Worm (Caenorhabditis elegans): Measurements from ENCODE around the gene F58F9.3.

F58F9.3 gene

ce11 chrIV:6209337-6209736, 23.7 kb upstream of the F58F9.3 start:
- TF ChIP-seq nhr-129 (tag; optimal IDR thresholded peaks at IDR 0.05) (peak; percentile 39), mbf-1 (tag; optimal IDR thresholded peaks at IDR 0.05) (no peak)

- no peak for TF ChIP-seq ceh-16 (tag; optimal IDR thresholded peaks at IDR 0.05)
- TF ChIP-seq nhr-129 (tag; optimal IDR thresholded peaks at IDR 0.05), result no peak
- no peak for TF ChIP-seq sma-3 (GFP tag; optimal IDR thresholded peaks at IDR 0.05)
- peak; percentile 7 for TF ChIP-seq crh-2 (tag; optimal IDR thresholded peaks at IDR 0.05)
- peak; percentile 78 for TF ChIP-seq fos-1 (tag; optimal IDR thresholded peaks at IDR 0.05)
- TF ChIP-seq zag-1 (tag; optimal IDR thresholded peaks at IDR 0.05), result no peak
- TF ChIP-seq alr-1 (tag; optimal IDR thresholded peaks at IDR 0.05), result no peak
Observed at ce11 chrIV:6210574-6210973, 22.5 kb upstream of the F58F9.3 start, which contains the start of the genes ugt-24 and C49A9.6. Gene ugt-24 (minus strand): TSS chrIV:6210720. Gene C49A9.6 (plus strand): TSS chrIV:6210936.

- TF ChIP-seq ama-1 (optimal IDR thresholded peaks at IDR 0.05), result no peak
- TF ChIP-seq nhr-25 (tag; optimal IDR thresholded peaks at IDR 0.05), result no peak
- TF ChIP-seq alr-1 (tag; optimal IDR thresholded peaks at IDR 0.05), result no peak
- no peak for TF ChIP-seq nhr-23 (tag; optimal IDR thresholded peaks at IDR 0.05)
- TF ChIP-seq mbf-1 (tag; optimal IDR thresholded peaks at IDR 0.05), result no peak
- TF ChIP-seq sem-4 (tag; optimal IDR thresholded peaks at IDR 0.05), result no peak
- no peak for TF ChIP-seq Y55F3AM.14 (GFP tag; optimal IDR thresholded peaks at IDR 0.05)
- no peak for TF ChIP-seq lsy-2 (tag; optimal IDR thresholded peaks at IDR 0.05)
- TF ChIP-seq lin-11 (tag; optimal IDR thresholded peaks at IDR 0.05), result no peak
- TF ChIP-seq elt-3 (tag; optimal IDR thresholded peaks at IDR 0.05), result no peak
- no peak for TF ChIP-seq mab-5 (tag; optimal IDR thresholded peaks at IDR 0.05)
- no peak for TF ChIP-seq crh-2 (tag; optimal IDR thresholded peaks at IDR 0.05)
- TF ChIP-seq ceh-16 (tag; optimal IDR thresholded peaks at IDR 0.05), result no peak
- no peak for TF ChIP-seq unc-55 (GFP tag; optimal IDR thresholded peaks at IDR 0.05)
- TF ChIP-seq ZK546.5 (tag; optimal IDR thresholded peaks at IDR 0.05), result no peak
Observed at ce11 chrIV:6213403-6213802, 19.6 kb upstream of the F58F9.3 start, which contains the start of gene C49A9.5. Gene C49A9.5 (plus strand): TSS chrIV:6213673.

ce11 chrIV:6217066-6217465, 16.0 kb upstream of the F58F9.3 start, which contains the start of gene C49A9.9:
Gene C49A9.9 (plus strand): TSS chrIV:6217372.
- TF ChIP-seq fos-1 (tag; optimal IDR thresholded peaks at IDR 0.05) (peak; percentile 84), lin-39 (tag; optimal IDR thresholded peaks at IDR 0.05) (no peak)

ce11 chrIV:6217503-6217902, 15.5 kb upstream of the F58F9.3 start:
- TF ChIP-seq elt-1 (tag; optimal IDR thresholded peaks at IDR 0.05) (no peak), nhr-10 (tag; optimal IDR thresholded peaks at IDR 0.05) (no peak), mab-5 (tag; optimal IDR thresholded peaks at IDR 0.05) (no peak), sma-3 (GFP tag; optimal IDR thresholded peaks at IDR 0.05) (no peak)

ce11 chrIV:6219429-6219828, 13.6 kb upstream of the F58F9.3 start, which contains the start of gene C49A9.4:
Gene C49A9.4 (plus strand): TSS chrIV:6219693.
- peak; percentile 23 for TF ChIP-seq gmeb-1 (tag; optimal IDR thresholded peaks at IDR 0.05)
- TF ChIP-seq blmp-1 (tag; optimal IDR thresholded peaks at IDR 0.05; ENCODE audit: insufficient read depth), result no peak
- TF ChIP-seq fos-1 (tag; optimal IDR thresholded peaks at IDR 0.05), result peak; percentile 78
- TF ChIP-seq ztf-1 (GFP tag; conservative IDR thresholded peaks at IDR 0.05), result no peak
- TF ChIP-seq snpc-4 (tag; optimal IDR thresholded peaks at IDR 0.05), result no peak
- peak; percentile 22 for TF ChIP-seq sma-9 (GFP tag; optimal IDR thresholded peaks at IDR 0.05)
- no peak for TF ChIP-seq sma-9 (tag; optimal IDR thresholded peaks at IDR 0.05)

- TF ChIP-seq gmeb-1 (tag; optimal IDR thresholded peaks at IDR 0.05), result no peak
- peak; percentile 82 for TF ChIP-seq fos-1 (tag; optimal IDR thresholded peaks at IDR 0.05)
- TF ChIP-seq nhr-23 (tag; optimal IDR thresholded peaks at IDR 0.05), result no peak
- no peak for TF ChIP-seq unc-39 (tag; optimal IDR thresholded peaks at IDR 0.05)
- TF ChIP-seq nhr-77 (tag; optimal IDR thresholded peaks at IDR 0.05), result no peak
Observed at ce11 chrIV:6221878-6222277, 11.2 kb upstream of the F58F9.3 start, which contains the start of gene C49A9.3. Gene C49A9.3 (plus strand): TSS chrIV:6222089.

All from whole organism, L2 larva.